Fruit fly (Drosophila melanogaster): Measurements from ENCODE around the gene CG9150.

CG9150 gene

DNA sequence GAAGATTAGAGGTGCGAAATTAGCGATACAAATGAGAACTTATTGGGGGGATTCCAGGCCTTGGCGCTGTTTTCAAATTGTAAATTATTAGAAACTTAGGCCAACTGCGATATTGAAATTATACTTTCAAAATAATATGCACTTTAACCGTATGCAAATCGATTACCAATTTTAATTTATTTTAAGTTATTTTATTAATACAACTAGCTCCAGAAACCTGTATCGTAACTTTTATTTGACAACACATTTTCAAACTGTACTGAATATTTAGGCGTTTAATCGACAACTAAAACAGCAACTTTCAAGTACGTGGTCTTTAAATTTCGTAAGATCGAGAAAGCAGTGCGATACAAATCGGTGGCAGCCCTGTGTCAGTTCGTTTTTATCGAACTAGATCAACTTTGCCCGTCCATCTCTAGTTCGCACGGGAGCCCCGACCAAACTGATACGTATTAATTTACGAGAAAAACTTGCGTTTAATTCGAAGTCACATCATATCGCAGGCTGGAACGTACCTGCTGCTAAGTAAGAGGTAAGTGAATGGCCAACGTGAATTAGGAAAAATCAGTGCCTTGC is 2.4 kb upstream of the CG9150 start, which contains the start of the genes CG9154 and Kr-h2 (continued):
- TF ChIP-seq dsx (GFP tag; optimal IDR thresholded peaks at IDR 0.05; ENCODE audit: poor library complexity, severe bottlenecking): peak; percentile 14
- peak; percentile 29 for TF ChIP-seq CG7368 (GFP tag; optimal IDR thresholded peaks at IDR 0.05)
- TF ChIP-seq CG3032 (tag; optimal IDR thresholded peaks at IDR 0.05): peak; percentile 34
- no peak for TF ChIP-seq CG6792 (GFP tag; optimal IDR thresholded peaks at IDR 0.05)
- TF ChIP-seq CG6808 (GFP tag; optimal IDR thresholded peaks at IDR 0.05): no peak
- TF ChIP-seq vri (GFP tag; optimal IDR thresholded peaks at IDR 0.05): no peak
- TF ChIP-seq CG15336 (GFP tag; IDR thresholded peaks at IDR 0.05): no peak; the same call in 1 of the 2 replicates
- peak; percentile 54 for TF ChIP-seq CG32006 (GFP tag; optimal IDR thresholded peaks at IDR 0.05)
- no peak for TF ChIP-seq OdsH (GFP tag; optimal IDR thresholded peaks at IDR 0.05)
- TF ChIP-seq Hr39 (GFP tag; optimal IDR thresholded peaks at IDR 0.05): no peak
- no peak for TF ChIP-seq spab (GFP tag; optimal IDR thresholded peaks at IDR 0.05)
- peak; percentile 48 for TF ChIP-seq fkh (GFP tag; optimal IDR thresholded peaks at IDR 0.05)
- TF ChIP-seq Blimp-1 (GFP tag; optimal IDR thresholded peaks at IDR 0.05): peak; percentile 27
- no peak for TF ChIP-seq pdm3 (GFP tag; optimal IDR thresholded peaks at IDR 0.05)
- peak; percentile 84 for TF ChIP-seq eg (GFP tag; IDR thresholded peaks at IDR 0.05)
- peak; percentile 26 for TF ChIP-seq CG10631 (GFP tag; optimal IDR thresholded peaks at IDR 0.05)
- peak; percentile 21 for TF ChIP-seq CG6854 (GFP tag; optimal IDR thresholded peaks at IDR 0.05)
- TF ChIP-seq ss (GFP tag; optimal IDR thresholded peaks at IDR 0.05): no peak
- TF ChIP-seq CG9139 (GFP tag; optimal IDR thresholded peaks at IDR 0.05): no peak
- TF ChIP-seq svp (GFP tag): peak; percentile 80
- TF ChIP-seq fd59A (GFP tag; optimal IDR thresholded peaks at IDR 0.05): no peak
- TF ChIP-seq Smox (GFP tag; optimal IDR thresholded peaks at IDR 0.05): no peak
- peak; percentile 45 for TF ChIP-seq CG34406 (GFP tag; optimal IDR thresholded peaks at IDR 0.05)

DNA sequence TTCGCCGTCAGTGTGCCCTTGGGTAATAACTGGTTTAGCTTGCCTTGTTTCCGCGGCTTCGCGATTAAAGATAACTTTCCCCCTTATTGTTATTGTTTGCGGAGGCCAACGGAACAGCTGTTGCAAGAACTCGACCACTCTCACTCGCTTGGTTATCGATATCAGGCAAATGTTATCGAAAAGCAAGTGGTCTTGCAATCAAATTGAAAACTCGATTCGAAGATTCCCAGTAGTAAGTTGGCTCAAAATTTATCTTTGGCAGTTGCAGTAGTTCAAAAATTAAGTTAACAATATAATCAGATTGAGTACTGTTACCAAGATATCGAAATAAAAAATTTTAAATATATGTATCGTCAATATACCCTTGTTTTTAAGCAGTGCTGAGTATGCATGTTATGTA is 2.6 kb downstream of the CG9150 start, which contains the start of the genes Fbw5 and CG9147:
TSS of gene Fbw5 (minus strand) at position 131 of the 400 bp plus-strand sequence.
TSS of gene CG9147 (plus strand) at position 175 of the 400 bp plus-strand sequence.
- TF ChIP-seq lz (GFP tag; optimal IDR thresholded peaks at IDR 0.05): peak; percentile 100
- peak; percentile 99 for TF ChIP-seq CG16779 (tag; optimal IDR thresholded peaks at IDR 0.05)
- peak; percentile 100 for TF ChIP-seq CG8119 (GFP tag; IDR thresholded peaks at IDR 0.05)
- TF ChIP-seq Ets21C (GFP tag; optimal IDR thresholded peaks at IDR 0.05): peak; percentile 99
- peak; percentile 100 for TF ChIP-seq salr (GFP tag; optimal IDR thresholded peaks at IDR 0.05)
- peak; percentile 99 for TF ChIP-seq Gug (GFP tag; IDR thresholded peaks at IDR 0.05)
- TF ChIP-seq CG11902 (GFP tag; optimal IDR thresholded peaks at IDR 0.05): peak; percentile 99
- peak; percentile 100 for TF ChIP-seq CG3919 (GFP tag; optimal IDR thresholded peaks at IDR 0.05)
- TF ChIP-seq CG4318 (GFP tag; optimal IDR thresholded peaks at IDR 0.05): peak; percentile 99
- peak; percentile 100 for TF ChIP-seq Eip78C (GFP tag)
- TF ChIP-seq CG31627 (GFP tag; optimal IDR thresholded peaks at IDR 0.05): peak; percentile 100
- peak; percentile 100 for TF ChIP-seq CG34406 (GFP tag; optimal IDR thresholded peaks at IDR 0.05)
- TF ChIP-seq acj6 (GFP tag; optimal IDR thresholded peaks at IDR 0.05): peak; percentile 100
- peak; percentile 97 for TF ChIP-seq CG6808 (GFP tag; optimal IDR thresholded peaks at IDR 0.05)
- peak; percentile 94 for TF ChIP-seq Hr38 (GFP tag; optimal IDR thresholded peaks at IDR 0.05)
- TF ChIP-seq Eip75B (GFP tag; optimal IDR thresholded peaks at IDR 0.05): peak; percentile 100
- TF ChIP-seq pdm3 (GFP tag; optimal IDR thresholded peaks at IDR 0.05): peak; percentile 100
- TF ChIP-seq Sox14 (GFP tag; optimal IDR thresholded peaks at IDR 0.05): peak; percentile 100
- TF ChIP-seq Eip93F (GFP tag; optimal IDR thresholded peaks at IDR 0.05): peak; percentile 99
- TF ChIP-seq CG6163 (GFP tag; IDR thresholded peaks at IDR 0.05): peak; percentile 100
- peak; percentile 99 for TF ChIP-seq CG3032 (tag; optimal IDR thresholded peaks at IDR 0.05)
- TF ChIP-seq Sox102F (GFP tag; optimal IDR thresholded peaks at IDR 0.05): peak; percentile 100
- TF ChIP-seq topi (GFP tag; optimal IDR thresholded peaks at IDR 0.05): peak; percentile 100
- peak; percentile 99 for TF ChIP-seq dsx (GFP tag; optimal IDR thresholded peaks at IDR 0.05; ENCODE audit: poor library complexity, severe bottlenecking)
- peak; percentile 100 for TF ChIP-seq Met (GFP tag; optimal IDR thresholded peaks at IDR 0.05)
- peak; percentile 99 for TF ChIP-seq CG11762 (GFP tag; optimal IDR thresholded peaks at IDR 0.05; ENCODE audit: insufficient read depth)
- peak; percentile 99 for TF ChIP-seq Blimp-1 (GFP tag; optimal IDR thresholded peaks at IDR 0.05)
- TF ChIP-seq spab (GFP tag; optimal IDR thresholded peaks at IDR 0.05): peak; percentile 99
- TF ChIP-seq CG8632 (GFP tag; optimal IDR thresholded peaks at IDR 0.05): peak; percentile 100
- peak; percentile 100 for TF ChIP-seq net (GFP tag; optimal IDR thresholded peaks at IDR 0.05)
- peak; percentile 100 for TF ChIP-seq vri (GFP tag; optimal IDR thresholded peaks at IDR 0.05)
- TF ChIP-seq Smox (GFP tag; optimal IDR thresholded peaks at IDR 0.05): peak; percentile 100
- peak; percentile 99 for TF ChIP-seq fd59A (GFP tag; optimal IDR thresholded peaks at IDR 0.05)
- TF ChIP-seq fkh (GFP tag; optimal IDR thresholded peaks at IDR 0.05): peak; percentile 96
- TF ChIP-seq CG32006 (GFP tag; optimal IDR thresholded peaks at IDR 0.05): peak; percentile 100
- TF ChIP-seq Hr39 (GFP tag; optimal IDR thresholded peaks at IDR 0.05): peak; percentile 100
- TF ChIP-seq cyc (GFP tag; optimal IDR thresholded peaks at IDR 0.05): peak; percentile 100
- peak; percentile 100 for TF ChIP-seq CG6792 (GFP tag; optimal IDR thresholded peaks at IDR 0.05)

Measured in whole organism, prepupa.